Worm (Caenorhabditis elegans) whole organism, L4/young adult: Measurements from ENCODE around the gene ZC178.2.
"Not testable (repeated sequence)": the region's sequence is repeated elsewhere in the genome, so short reads cannot be mapped to it uniquely, and the experiment has no call there.

Source experiments
- W03F9.2 ChIP-seq: fragments of 150-350 bp; optimal IDR thresholded peaks from 2 replicates; lab custom pipeline; 2014; ENCODE audit warnings: missing biosample characterization, missing genetic modification characterization
- dao-5 ChIP-seq: sonication (generic microtip); optimal IDR thresholded peaks from 2 replicates; lab custom pipeline; 2016; ENCODE audit warnings: missing genotype, missing genetic modification characterization, moderate library complexity, missing compliant biosample characterization
- him-1 ChIP-seq: sonication (generic microtip); optimal IDR thresholded peaks from 2 replicates; lab custom pipeline; 2016; ENCODE audit warnings: missing genotype, missing genetic modification reagents, missing genetic modification characterization, missing compliant biosample characterization

- not testable (repeated sequence) for TF ChIP-seq him-1 (tag; lab: Kevin White, UChicago); dao-5 (tag; lab: Kevin White, UChicago); W03F9.2
These were observed 15.6 kb downstream of the ZC178.2 start, which contains the start of gene ZC190.10 for ce11 chrV:8696218-8696617.
